Fruit fly (Drosophila melanogaster): ENCODE results near the gene Sec8.

Gene Sec8

dm6 chr3R:5791497-5791896 lies 32.7 kb upstream of the Sec8 start, which contains the start of gene Hpf1 (continued):
- TF ChIP-seq CG3032 (tag; optimal IDR thresholded peaks at IDR 0.05) (peak; percentile 99), Ets21C (GFP tag; optimal IDR thresholded peaks at IDR 0.05) (peak; percentile 99), vri (GFP tag; optimal IDR thresholded peaks at IDR 0.05) (peak; percentile 99), CG15336 (GFP tag; IDR thresholded peaks at IDR 0.05) (peak; percentile 99), CG8632 (GFP tag; optimal IDR thresholded peaks at IDR 0.05) (peak; percentile 99), CG8319 (GFP tag; optimal IDR thresholded peaks at IDR 0.05) (peak; percentile 99), dsx (GFP tag; optimal IDR thresholded peaks at IDR 0.05; ENCODE audit: poor library complexity, severe bottlenecking) (peak; percentile 97), CG11294 (GFP tag; IDR thresholded peaks at IDR 0.05) (peak; percentile 98), Lpt (GFP tag; optimal IDR thresholded peaks at IDR 0.05) (peak; percentile 99), Blimp-1 (GFP tag; optimal IDR thresholded peaks at IDR 0.05) (peak; percentile 95), CG32006 (GFP tag; optimal IDR thresholded peaks at IDR 0.05) (peak; percentile 99), OdsH (GFP tag; optimal IDR thresholded peaks at IDR 0.05) (peak; percentile 100), spab (GFP tag; optimal IDR thresholded peaks at IDR 0.05) (peak; percentile 98), achi (GFP tag; optimal IDR thresholded peaks at IDR 0.05) (peak; percentile 99), CG6276 (GFP tag; optimal IDR thresholded peaks at IDR 0.05) (peak; percentile 99), CG6808 (GFP tag; optimal IDR thresholded peaks at IDR 0.05) (peak; percentile 98), Smox (GFP tag; optimal IDR thresholded peaks at IDR 0.05) (peak; percentile 99), dac (GFP tag; optimal IDR thresholded peaks at IDR 0.05) (peak; percentile 98), CG11762 (GFP tag; optimal IDR thresholded peaks at IDR 0.05; ENCODE audit: insufficient read depth) (peak; percentile 99), Eip93F (GFP tag; optimal IDR thresholded peaks at IDR 0.05) (peak; percentile 99), CG10631 (GFP tag; optimal IDR thresholded peaks at IDR 0.05) (peak; percentile 99), net (GFP tag; optimal IDR thresholded peaks at IDR 0.05) (peak; percentile 99), CG6792 (GFP tag; optimal IDR thresholded peaks at IDR 0.05) (peak; percentile 99), lz (GFP tag; optimal IDR thresholded peaks at IDR 0.05) (peak; percentile 99), Sox102F (GFP tag; optimal IDR thresholded peaks at IDR 0.05) (peak; percentile 100), Eip75B (GFP tag; optimal IDR thresholded peaks at IDR 0.05) (peak; percentile 99), CG8119 (GFP tag; IDR thresholded peaks at IDR 0.05) (peak; percentile 98), CG16779 (tag; optimal IDR thresholded peaks at IDR 0.05) (peak; percentile 98), fkh (GFP tag; optimal IDR thresholded peaks at IDR 0.05) (no peak), CG6854 (GFP tag; optimal IDR thresholded peaks at IDR 0.05) (peak; percentile 98), CG34406 (GFP tag; optimal IDR thresholded peaks at IDR 0.05) (peak; percentile 99), fd59A (GFP tag; optimal IDR thresholded peaks at IDR 0.05) (peak; percentile 98)

dm6 chr3R:5789025-5789953 lies 30.5 kb upstream of the Sec8 start, which contains the start of the genes Hat1 and Rpn5:
Gene Hat1 (minus strand): TSS chr3R:5789384.
Gene Rpn5 (plus strand): TSS chr3R:5789493.
- peak; percentile 48 for TF ChIP-seq dac (GFP tag; optimal IDR thresholded peaks at IDR 0.05)
- TF ChIP-seq CG7368 (GFP tag; optimal IDR thresholded peaks at IDR 0.05) = peak; percentile 74
- TF ChIP-seq svp (GFP tag) = peak; percentile 92
- TF ChIP-seq net (GFP tag; optimal IDR thresholded peaks at IDR 0.05) = peak; percentile 67
- TF ChIP-seq Sox15 (GFP tag; optimal IDR thresholded peaks at IDR 0.05) = peak; percentile 83
- peak; percentile 92 for TF ChIP-seq esn (GFP tag; optimal IDR thresholded peaks at IDR 0.05)
- TF ChIP-seq dsx (GFP tag; optimal IDR thresholded peaks at IDR 0.05; ENCODE audit: poor library complexity, severe bottlenecking) = peak; percentile 51
- peak; percentile 72 for TF ChIP-seq fd85E (GFP tag; optimal IDR thresholded peaks at IDR 0.05)
- peak; percentile 61; the same call in 2 of the 3 replicates for TF ChIP-seq eg (GFP tag; IDR thresholded peaks at IDR 0.05)
- peak; percentile 89 for TF ChIP-seq Smox (GFP tag; optimal IDR thresholded peaks at IDR 0.05)
- TF ChIP-seq Ets21C (GFP tag; optimal IDR thresholded peaks at IDR 0.05) = peak; percentile 90
- peak; percentile 65 for TF ChIP-seq CG6808 (GFP tag; optimal IDR thresholded peaks at IDR 0.05)
- TF ChIP-seq Gug (GFP tag; IDR thresholded peaks at IDR 0.05) = peak; percentile 59
- peak; percentile 94 for TF ChIP-seq Eip78C (GFP tag)
- peak; percentile 94 for TF ChIP-seq achi (GFP tag; optimal IDR thresholded peaks at IDR 0.05)
- peak; percentile 92 for TF ChIP-seq cyc (GFP tag; optimal IDR thresholded peaks at IDR 0.05)
- TF ChIP-seq CG6854 (GFP tag; optimal IDR thresholded peaks at IDR 0.05) = no peak
- TF ChIP-seq acj6 (GFP tag; optimal IDR thresholded peaks at IDR 0.05) = peak; percentile 87
- peak; percentile 46 for TF ChIP-seq spab (GFP tag; optimal IDR thresholded peaks at IDR 0.05)
- peak; percentile 52; the same call in 1 of the 2 replicates for TF ChIP-seq CG11294 (GFP tag; IDR thresholded peaks at IDR 0.05)
- peak; percentile 59 for TF ChIP-seq Blimp-1 (GFP tag; optimal IDR thresholded peaks at IDR 0.05)
- TF ChIP-seq salr (GFP tag; optimal IDR thresholded peaks at IDR 0.05) = peak; percentile 55 to 92
- peak; percentile 7 for TF ChIP-seq CG1621 (tag; optimal IDR thresholded peaks at IDR 0.05)
- TF ChIP-seq lz (GFP tag; optimal IDR thresholded peaks at IDR 0.05) = peak; percentile 92
- peak; percentile 81 for TF ChIP-seq CG11902 (GFP tag; optimal IDR thresholded peaks at IDR 0.05)
- no peak for TF ChIP-seq fkh (GFP tag; optimal IDR thresholded peaks at IDR 0.05)
- peak; percentile 92 for TF ChIP-seq Hr39 (GFP tag; optimal IDR thresholded peaks at IDR 0.05)
- TF ChIP-seq Lpt (GFP tag; optimal IDR thresholded peaks at IDR 0.05) = peak; percentile 59
